ENCODE assay signal across 6 worm cellular contexts in genomic region chrV:2880356-2880755, ce11.
A peak's percentile ranks its signal among the peaks of the same experiment; 100 is the strongest.
TF ChIP-seq lines count a peak whose summit lies in the region.

No protein-coding gene starts in this region.

TF ChIP-seq in whole organism, L1 larva, 84 proteins besides CTCF, POLR2A, EP300 and RAD21:
- TF ChIP-seq elt-2 (tag; optimal IDR thresholded peaks at IDR 0.05; lab: Kevin White, UChicago) (peak; percentile 53), ceh-8 (GFP tag; optimal IDR thresholded peaks at IDR 0.05; lab: Kevin White, UChicago) (no peak)
TF ChIP-seq in whole organism, L1 larva: peak in this region for 1.

TF ChIP-seq in whole organism, L2 larva, 48 proteins besides CTCF, POLR2A, EP300 and RAD21:
- TF ChIP-seq fos-1 (tag; optimal IDR thresholded peaks at IDR 0.05; lab: Kevin White, UChicago) (peak; percentile 82), elt-3 (tag; optimal IDR thresholded peaks at IDR 0.05; lab: Kevin White, UChicago) (no peak), gmeb-1 (tag; optimal IDR thresholded peaks at IDR 0.05; lab: Kevin White, UChicago) (peak; percentile 31)
TF ChIP-seq in whole organism, L2 larva: peak in this region for 2.

TF ChIP-seq in whole organism, L3 larva, 47 proteins besides CTCF, POLR2A, EP300 and RAD21:
- TF ChIP-seq eor-1 (tag; optimal IDR thresholded peaks at IDR 0.05; lab: Kevin White, UChicago), result no peak
- peak; percentile 84 for TF ChIP-seq elt-2 (tag; optimal IDR thresholded peaks at IDR 0.05; lab: Kevin White, UChicago)
- peak; percentile 59 for TF ChIP-seq jun-1 (tag; optimal IDR thresholded peaks at IDR 0.05; lab: Kevin White, UChicago)
- no peak for TF ChIP-seq unc-62 (GFP tag; optimal IDR thresholded peaks at IDR 0.05; lab: Kevin White, UChicago)
- TF ChIP-seq egl-5 (tag; optimal IDR thresholded peaks at IDR 0.05; lab: Kevin White, UChicago), result no peak
- TF ChIP-seq pqm-1 (tag; optimal IDR thresholded peaks at IDR 0.05; lab: Kevin White, UChicago), result peak; percentile 49
- TF ChIP-seq sea-2 (GFP tag; optimal IDR thresholded peaks at IDR 0.05; lab: Kevin White, UChicago), result no peak
TF ChIP-seq in whole organism, L3 larva: peak in this region for 3.

TF ChIP-seq in whole organism, L4 larva, 104 proteins besides CTCF, POLR2A, EP300 and RAD21:
- TF ChIP-seq saeg-2 (GFP tag; IDR thresholded peaks at IDR 0.05; lab: Robert Waterston, UW) (no peak), madf-9 (GFP tag; conservative IDR thresholded peaks at IDR 0.05; lab: Robert Waterston, UW) (no peak), pqm-1 (tag; optimal IDR thresholded peaks at IDR 0.05; lab: Kevin White, UChicago) (peak; percentile 74), daf-16 (GFP tag; optimal IDR thresholded peaks at IDR 0.05; lab: Kevin White, UChicago) (no peak), daf-16 (tag; optimal IDR thresholded peaks at IDR 0.05; lab: Kevin White, UChicago) (peak; percentile 31), nhr-77 (tag; optimal IDR thresholded peaks at IDR 0.05; lab: Kevin White, UChicago) (peak; percentile 17), unc-62 (GFP tag; optimal IDR thresholded peaks at IDR 0.05 in 1 of 2; lab: Kevin White, UChicago) (peak in 1 of 2 experiments; percentile 70), unc-62 (tag; optimal IDR thresholded peaks at IDR 0.05; lab: Kevin White, UChicago) (no peak), ceh-20 (GFP tag; IDR thresholded peaks at IDR 0.05; lab: Robert Waterston, UW) (no peak), dve-1 (tag; optimal IDR thresholded peaks at IDR 0.05; lab: Kevin White, UChicago; ENCODE audit: insufficient read depth) (peak; percentile 47), dmd-6 (GFP tag; IDR thresholded peaks at IDR 0.05; lab: Robert Waterston, UW) (peak; percentile 66), ztf-7 (tag; optimal IDR thresholded peaks at IDR 0.05; lab: Kevin White, UChicago) (no peak), nhr-28 (tag; optimal IDR thresholded peaks at IDR 0.05; lab: Kevin White, UChicago) (peak; percentile 86), php-3 (GFP tag; IDR thresholded peaks at IDR 0.05; lab: Robert Waterston, UW) (peak; percentile 75), vab-7 (GFP tag; IDR thresholded peaks at IDR 0.05; lab: Robert Waterston, UW) (no peak), jun-1 (tag; optimal IDR thresholded peaks at IDR 0.05; lab: Kevin White, UChicago) (no peak), ceh-82 (tag; optimal IDR thresholded peaks at IDR 0.05; lab: Kevin White, UChicago) (no peak)
TF ChIP-seq in whole organism, L4 larva: peak in this region for 8.

TF ChIP-seq in whole organism, late embryonic, 69 proteins besides CTCF, POLR2A, EP300 and RAD21:
- TF ChIP-seq unc-3 (GFP tag; conservative IDR thresholded peaks at IDR 0.05; lab: Robert Waterston, UW), result no peak
- TF ChIP-seq unc-3 (tag; optimal IDR thresholded peaks at IDR 0.05; lab: Kevin White, UChicago), result no peak
- no peak for TF ChIP-seq pqm-1 (tag; optimal IDR thresholded peaks at IDR 0.05; lab: Kevin White, UChicago)
- no peak for TF ChIP-seq unc-86 (tag; optimal IDR thresholded peaks at IDR 0.05; lab: Kevin White, UChicago)
- no peak for TF ChIP-seq elt-4 (tag; optimal IDR thresholded peaks at IDR 0.05; lab: Kevin White, UChicago)
- no peak for TF ChIP-seq ceh-14 (tag; optimal IDR thresholded peaks at IDR 0.05; lab: Kevin White, UChicago)
- TF ChIP-seq ztf-16 (tag; optimal IDR thresholded peaks at IDR 0.05; lab: Kevin White, UChicago), result no peak
- peak; percentile 26 for TF ChIP-seq elt-2 (tag; optimal IDR thresholded peaks at IDR 0.05; lab: Kevin White, UChicago)
- TF ChIP-seq K09A11.1 (tag; optimal IDR thresholded peaks at IDR 0.05; lab: Kevin White, UChicago; ENCODE audit: insufficient read depth), result no peak

TF ChIP-seq in whole organism, young adult, 124 proteins besides CTCF, POLR2A, EP300 and RAD21:
- TF ChIP-seq nhr-80 (tag; optimal IDR thresholded peaks at IDR 0.05; lab: Kevin White, UChicago), result peak; percentile 45
- no peak for TF ChIP-seq nfya-1 (tag; optimal IDR thresholded peaks at IDR 0.05; lab: Kevin White, UChicago; ENCODE audit: borderline replicate concordance, insufficient read depth)
- no peak for TF ChIP-seq lin-35 (GFP tag; optimal IDR thresholded peaks at IDR 0.05; lab: Kevin White, UChicago)
- no peak for TF ChIP-seq B0261.1 (tag; optimal IDR thresholded peaks at IDR 0.05; lab: Kevin White, UChicago)
- TF ChIP-seq ceh-91 (GFP tag; IDR thresholded peaks at IDR 0.05; lab: Robert Waterston, UW), result no peak
